Fruit fly (Drosophila melanogaster) whole organism, embryonic: Measurements from ENCODE around the gene MED14.

ENCODE experiments used
- Atf6 ChIP-seq: fragments of 200-800 bp; sonication (Bioruptor generic); IDR thresholded peaks from 2 replicates; pipeline ENCODE4 v1.3.6; 2022; ENCODE audit warnings: missing biosample characterization, missing genetic modification characterization
- CG10543 ChIP-seq: fragments of 200-800 bp; sonication (Bioruptor generic); optimal IDR thresholded peaks from 3 replicates; lab custom pipeline; 2017; ENCODE audit warnings: missing biosample characterization, mild to moderate bottlenecking, missing genetic modification characterization, moderate library complexity
- CG10979 ChIP-seq: fragments of 200-800 bp; sonication (Bioruptor generic); optimal IDR thresholded peaks from 2 replicates; lab custom pipeline; 2018; ENCODE audit warnings: missing biosample characterization, mild to moderate bottlenecking, missing genetic modification characterization, moderate library complexity
- CG11456 ChIP-seq: fragments of 200-800 bp; sonication (Bioruptor generic); IDR thresholded peaks from 3 replicates; pipeline ENCODE4 v1.3.6; 2022; ENCODE audit warnings: missing biosample characterization, missing genetic modification characterization
- CG15073 ChIP-seq: fragments of 200-800 bp; sonication (Bioruptor generic); optimal IDR thresholded peaks from 2 replicates; lab custom pipeline; 2016; ENCODE audit warnings: missing biosample characterization, missing genetic modification characterization
- CG15601 ChIP-seq: fragments of 200-800 bp; sonication (Bioruptor generic); optimal IDR thresholded peaks from 3 replicates; lab custom pipeline; 2019; ENCODE audit warnings: missing biosample characterization, mild to moderate bottlenecking, missing genetic modification characterization, moderate library complexity
- CG1602 ChIP-seq: fragments of 200-800 bp; sonication (Bioruptor generic); optimal IDR thresholded peaks from 3 replicates; lab custom pipeline; 2016; ENCODE audit warnings: missing biosample characterization, missing genetic modification characterization
- CG17361 ChIP-seq: fragments of 200-800 bp; sonication (Bioruptor generic); IDR thresholded peaks from 3 replicates; pipeline ENCODE4 v1.3.6; 2022; ENCODE audit warnings: missing biosample characterization, missing genetic modification characterization
- CG17612 ChIP-seq: fragments of 200-800 bp; sonication (Bioruptor generic); IDR thresholded peaks from 2 replicates; pipeline ENCODE4 v1.3.6; 2022; ENCODE audit warnings: missing biosample characterization, missing genetic modification characterization
- CG33213 ChIP-seq: fragments of 200-800 bp; sonication (Bioruptor generic); optimal IDR thresholded peaks from 3 replicates; lab custom pipeline; 2016; ENCODE audit warnings: missing biosample characterization, missing genetic modification characterization
- CG34376 ChIP-seq: fragments of 200-800 bp; sonication (Bioruptor generic); optimal IDR thresholded peaks from 2 replicates; lab custom pipeline; 2018; ENCODE audit warnings: missing biosample characterization, mild to moderate bottlenecking, missing genetic modification characterization
- CG6272 ChIP-seq: fragments of 200-800 bp; sonication (Bioruptor generic); IDR thresholded peaks from 2 replicates; pipeline ENCODE4 v1.3.6; 2022; ENCODE audit warnings: missing biosample characterization, missing genetic modification characterization
- CG7271 ChIP-seq: fragments of 200-800 bp; sonication (Bioruptor generic); optimal IDR thresholded peaks from 2 replicates; lab custom pipeline; 2018; ENCODE audit warnings: missing biosample characterization, mild to moderate bottlenecking, missing genetic modification characterization, moderate library complexity
- CG7963 ChIP-seq: fragments of 200-800 bp; sonication (Bioruptor generic); IDR thresholded peaks from 3 replicates; pipeline ENCODE4 v1.3.6; 2022; ENCODE audit warnings: missing biosample characterization, missing genetic modification characterization; ENCODE audit not compliant: partially characterized antibody
- CG7987 ChIP-seq: fragments of 200-800 bp; sonication (Bioruptor generic); optimal IDR thresholded peaks from 2 replicates; lab custom pipeline; 2018; ENCODE audit warnings: missing biosample characterization, mild to moderate bottlenecking, missing genetic modification characterization, moderate library complexity
- CG9215 ChIP-seq: fragments of 200-800 bp; sonication (Bioruptor generic); IDR thresholded peaks from 2 replicates; pipeline ENCODE4 v1.3.6; 2022; ENCODE audit warnings: missing biosample characterization, missing genetic modification characterization
- CHES-1-like ChIP-seq: fragments of 200-800 bp; sonication (Bioruptor generic); optimal IDR thresholded peaks from 2 replicates; lab custom pipeline; 2016; ENCODE audit warnings: missing biosample characterization, missing genetic modification characterization
- D19A ChIP-seq: fragments of 200-800 bp; optimal IDR thresholded peaks from 3 replicates; lab custom pipeline; 2019; ENCODE audit warnings: missing biosample characterization, mild to moderate bottlenecking, missing genetic modification characterization, moderate library complexity
- E2f1 ChIP-seq: fragments of 200-800 bp; sonication (Bioruptor generic); IDR thresholded peaks from 2 replicates; pipeline ENCODE4 v1.3.6; 2022; ENCODE audit warnings: missing biosample characterization, missing genetic modification characterization
- Elba2 ChIP-seq: fragments of 200-800 bp; sonication (Bioruptor generic); optimal IDR thresholded peaks from 3 replicates; lab custom pipeline; 2016; ENCODE audit warnings: missing biosample characterization, missing genetic modification characterization
- Ets97D ChIP-seq: fragments of 200-800 bp; sonication (Bioruptor generic); optimal IDR thresholded peaks from 3 replicates; lab custom pipeline; 2016; ENCODE audit warnings: missing biosample characterization, missing genetic modification characterization
- Fer3 ChIP-seq: fragments of 200-800 bp; sonication (Bioruptor generic); optimal IDR thresholded peaks from 2 replicates; lab custom pipeline; 2018; ENCODE audit warnings: missing biosample characterization, mild to moderate bottlenecking, missing genetic modification characterization, moderate library complexity
- Med ChIP-seq: fragments of 200-800 bp; sonication (Bioruptor generic); peaks from one replicate; lab custom pipeline; 2016; ENCODE audit warnings: missing biosample characterization, missing genetic modification characterization, mild to moderate bottlenecking, inconsistent platforms, moderate library complexity
- NC2α ChIP-seq: fragments of 200-800 bp; sonication (Bioruptor generic); optimal IDR thresholded peaks from 2 replicates; lab custom pipeline; 2016; ENCODE audit warnings: missing biosample characterization, missing genetic modification characterization
- NC2β ChIP-seq: fragments of 200-800 bp; sonication (Bioruptor generic); optimal IDR thresholded peaks from 2 replicates; lab custom pipeline; 2016; ENCODE audit warnings: missing biosample characterization, missing genetic modification characterization
- NK7.1 ChIP-seq: fragments of 200-800 bp; sonication (Bioruptor generic); optimal IDR thresholded peaks from 3 replicates; lab custom pipeline; 2016; ENCODE audit warnings: missing biosample characterization, missing genetic modification characterization
- Sox100B ChIP-seq: fragments of 200-800 bp; sonication (Bioruptor generic); optimal IDR thresholded peaks from 3 replicates; lab custom pipeline; 2018; ENCODE audit warnings: missing biosample characterization, mild to moderate bottlenecking, missing genetic modification characterization
- Spps ChIP-seq: fragments of 200-800 bp; sonication (Bioruptor generic); optimal IDR thresholded peaks from 2 replicates; lab custom pipeline; 2018; ENCODE audit warnings: missing biosample characterization, mild to moderate bottlenecking, missing genetic modification characterization
- Stat92E ChIP-seq, 3 experiments: fragments of >200 bp in 2 of 3; fragments of 200-800 bp in 1 of 3; sonication (Bioruptor generic) in 1 of 3; optimal IDR thresholded peaks; 2 replicates each; lab custom pipeline; 2017 to 2019; ENCODE audit warnings: missing biosample characterization in 3 of 3, missing genetic modification characterization in 3 of 3, mild to moderate bottlenecking in 1 of 3, moderate library complexity in 1 of 3
- Xrp1 ChIP-seq: fragments of 200-800 bp; sonication (Bioruptor generic); IDR thresholded peaks from 2 replicates; pipeline ENCODE4 v1.3.6; 2022; ENCODE audit warnings: missing biosample characterization, missing genetic modification characterization
- bab2 ChIP-seq: fragments of 200-800 bp; sonication (Bioruptor generic); optimal IDR thresholded peaks from 2 replicates; lab custom pipeline; 2016; ENCODE audit warnings: missing biosample characterization, missing genetic modification characterization
- bbx ChIP-seq: fragments of 200-800 bp; sonication (Bioruptor generic); IDR thresholded peaks from 2 replicates; pipeline ENCODE4 v1.3.6; 2022; ENCODE audit warnings: missing biosample characterization, missing genetic modification characterization; ENCODE audit not compliant: partially characterized antibody
- cg ChIP-seq: fragments of 200-800 bp; sonication (Bioruptor generic); optimal IDR thresholded peaks from 3 replicates; lab custom pipeline; 2019; ENCODE audit warnings: missing biosample characterization, mild to moderate bottlenecking, missing genetic modification characterization, moderate library complexity
- chinmo ChIP-seq: fragments of 200-800 bp; sonication (Bioruptor generic); IDR thresholded peaks from 4 replicates; pipeline ENCODE4 v1.3.6; 2022; ENCODE audit warnings: missing biosample characterization, missing genetic modification characterization; ENCODE audit not compliant: partially characterized antibody
- en ChIP-seq: fragments of 200-800 bp; sonication (Bioruptor generic); optimal IDR thresholded peaks from 2 replicates; lab custom pipeline; 2016; ENCODE audit warnings: missing biosample characterization, missing genetic modification characterization
- insv ChIP-seq, 2 experiments: fragments of 200-800 bp; sonication (Bioruptor generic); optimal IDR thresholded peaks; 3 replicates each; lab custom pipeline; 2016 to 2018; ENCODE audit warnings: missing biosample characterization in 2 of 2, missing genetic modification characterization in 2 of 2
- jing ChIP-seq: fragments of 200-800 bp; sonication (Bioruptor generic); optimal IDR thresholded peaks from 2 replicates; lab custom pipeline; 2018; ENCODE audit warnings: missing biosample characterization, mild to moderate bottlenecking, missing genetic modification characterization
- ken ChIP-seq: fragments of 200-800 bp; sonication (Bioruptor generic); IDR thresholded peaks from 3 replicates; pipeline ENCODE4 v1.3.6; 2022; ENCODE audit warnings: missing biosample characterization, missing genetic modification characterization
- lola ChIP-seq, 3 experiments: fragments of >200 bp in 2 of 3; fragments of 200-800 bp in 1 of 3; sonication (Bioruptor generic) in 1 of 3; optimal IDR thresholded peaks; 2 replicates each; lab custom pipeline; 2017 to 2019; ENCODE audit warnings: missing biosample characterization in 3 of 3, missing genetic modification characterization in 3 of 3, mild to moderate bottlenecking in 1 of 3, moderate library complexity in 1 of 3
- luna ChIP-seq: fragments of 200-800 bp; sonication (Bioruptor generic); optimal IDR thresholded peaks from 2 replicates; lab custom pipeline; 2016; ENCODE audit warnings: missing biosample characterization, missing genetic modification characterization
- phol ChIP-seq: fragments of 200-800 bp; sonication (Bioruptor generic); optimal IDR thresholded peaks from 3 replicates; lab custom pipeline; 2018; ENCODE audit warnings: missing biosample characterization, mild to moderate bottlenecking, missing genetic modification characterization, moderate library complexity
- ranshi ChIP-seq: fragments of 200-800 bp; sonication (Bioruptor generic); IDR thresholded peaks from 2 replicates; pipeline ENCODE4 v1.3.6; 2022; ENCODE audit warnings: missing biosample characterization, missing genetic modification characterization
- rib ChIP-seq: fragments of 200-800 bp; sonication (Bioruptor generic); IDR thresholded peaks from 2 replicates; pipeline ENCODE4 v1.3.6; 2022; ENCODE audit warnings: missing biosample characterization, missing genetic modification characterization
- run ChIP-seq: fragments of 200-800 bp; sonication (Bioruptor generic); optimal IDR thresholded peaks from 3 replicates; lab custom pipeline; 2018; ENCODE audit warnings: missing biosample characterization, mild to moderate bottlenecking, missing genetic modification characterization
- sens ChIP-seq: fragments of 200-800 bp; sonication (Bioruptor generic); peaks from one replicate; lab custom pipeline; 2016; ENCODE audit warnings: missing biosample characterization, missing genetic modification characterization
- slbo ChIP-seq: fragments of 200-800 bp; sonication (Bioruptor generic); IDR thresholded peaks from 2 replicates; pipeline ENCODE4 v1.3.6; 2022; ENCODE audit warnings: missing biosample characterization, missing genetic modification characterization
- tgo ChIP-seq: fragments of 200-800 bp; sonication (Bioruptor generic); IDR thresholded peaks from 3 replicates; pipeline ENCODE4 v1.3.6; 2022; ENCODE audit warnings: missing biosample characterization, missing genetic modification characterization
- tin ChIP-seq: fragments of 200-800 bp; sonication (Bioruptor generic); optimal IDR thresholded peaks from 3 replicates; lab custom pipeline; 2016; ENCODE audit warnings: missing biosample characterization, missing genetic modification characterization
- zfh2 ChIP-seq: fragments of 200-800 bp; sonication (Bioruptor generic); optimal IDR thresholded peaks from 2 replicates; lab custom pipeline; 2016; ENCODE audit warnings: missing biosample characterization, missing genetic modification characterization

MED14 gene

DNA sequence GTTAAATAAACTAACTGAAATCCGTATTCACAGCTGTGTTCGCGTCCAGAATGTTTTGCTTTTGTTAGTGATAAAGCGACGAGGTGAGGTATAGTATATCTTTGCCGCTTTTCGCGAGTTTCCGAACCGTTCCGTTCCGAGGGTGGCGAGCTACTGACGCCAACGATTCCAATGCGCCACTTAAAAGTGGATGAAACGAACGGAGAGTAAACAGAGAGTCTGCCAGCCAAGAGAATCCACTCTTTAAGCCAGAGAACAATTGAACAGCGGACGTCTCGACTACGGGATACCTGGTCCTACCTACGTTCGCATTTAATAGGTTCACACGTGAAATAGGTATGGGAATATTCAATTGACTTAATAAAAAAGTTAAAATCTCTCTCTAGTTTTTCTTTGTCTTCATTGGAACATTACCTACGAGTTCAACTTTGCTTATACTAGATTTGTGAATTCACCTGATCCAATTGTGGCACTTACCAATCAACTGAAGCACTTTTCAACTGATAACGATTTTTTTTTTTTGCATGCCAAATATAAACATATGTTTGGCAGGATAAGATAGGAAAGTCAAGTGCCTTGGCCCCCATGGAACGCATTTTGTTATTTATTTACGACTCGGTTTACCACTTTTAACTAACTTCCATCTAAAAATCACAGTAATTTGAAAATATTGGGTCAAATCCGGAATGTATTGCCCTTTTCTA, 11.0 kb downstream of the MED14 start, which contains the start of gene CG13893 (continued):
- TF ChIP-seq CG15073, result no peak
- TF ChIP-seq CG33213 (GFP tag; lab: Kevin White, UChicago), result no peak
- TF ChIP-seq NC2α (GFP tag; lab: Kevin White, UChicago), result no peak
- peak; percentile 42 for TF ChIP-seq slbo (GFP tag; lab: Robert Waterston, UW)
- TF ChIP-seq Ets97D (GFP tag; lab: Kevin White, UChicago), result peak; percentile 21
- TF ChIP-seq NC2β (GFP tag; lab: Kevin White, UChicago), result no peak
- TF ChIP-seq lola (GFP tag; optimal IDR thresholded peaks at IDR 0.05; lab: Kevin White, UChicago), result no peak
- TF ChIP-seq Spps, result no peak
- no peak for TF ChIP-seq CG17361 (GFP tag; lab: Robert Waterston, UW)
- peak; percentile 65 for TF ChIP-seq CG7987
- TF ChIP-seq CG11456 (GFP tag; lab: Robert Waterston, UW), result peak; percentile 57; the same call in 1 of the 3 replicates
- TF ChIP-seq CG1602 (GFP tag; lab: Kevin White, UChicago), result no peak
- TF ChIP-seq CG10543 (GFP tag; lab: Kevin White, UChicago), result peak; percentile 83
- TF ChIP-seq Stat92E (GFP tag; optimal IDR thresholded peaks at IDR 0.05; lab: Kevin White, UChicago), result peak in 1 of 3 experiments; percentile 76
- TF ChIP-seq E2f1 (GFP tag; lab: Robert Waterston, UW), result no peak
- peak; percentile 11 for TF ChIP-seq NK7.1 (GFP tag; lab: Kevin White, UChicago)
- TF ChIP-seq CG34376 (GFP tag; lab: Kevin White, UChicago), result peak; percentile 78
- no peak for TF ChIP-seq ken (GFP tag; lab: Robert Waterston, UW)
- TF ChIP-seq D19A (tag; lab: Kevin White, UChicago), result no peak
- no peak for TF ChIP-seq Sox100B (GFP tag; lab: Kevin White, UChicago)
- TF ChIP-seq CG7963 (GFP tag; lab: Robert Waterston, UW), result peak; percentile 51; the same call in 1 of the 3 replicates
- 0 out of 2 replicates have a peak, but pooled peaks have one; percentile 34 for TF ChIP-seq CG17612 (GFP tag; lab: Robert Waterston, UW)
- peak; percentile 44; the same call in 1 of the 2 replicates for TF ChIP-seq ranshi (GFP tag; lab: Robert Waterston, UW)
- TF ChIP-seq en (GFP tag; lab: Kevin White, UChicago), result no peak
- TF ChIP-seq CG9215, result no peak
- TF ChIP-seq CG15601 (tag; lab: Kevin White, UChicago), result no peak
- peak; percentile 34; the same call in 2 of the 3 replicates for TF ChIP-seq tgo (GFP tag; lab: Robert Waterston, UW)
- TF ChIP-seq jing (GFP tag; lab: Kevin White, UChicago), result no peak
- TF ChIP-seq sens (GFP tag; lab: Kevin White, UChicago), result peak; percentile 87
- TF ChIP-seq run (tag; lab: Kevin White, UChicago), result no peak
- no peak for TF ChIP-seq Fer3 (tag; lab: Kevin White, UChicago)
- TF ChIP-seq bbx, result peak; percentile 40; the same call in 1 of the 2 replicates
- TF ChIP-seq rib (GFP tag; lab: Robert Waterston, UW), result peak; percentile 68
- no peak for TF ChIP-seq CG7271
- TF ChIP-seq Atf6, result peak; percentile 70
- TF ChIP-seq CG10979 (tag; lab: Kevin White, UChicago), result no peak
- TF ChIP-seq tin (GFP tag; lab: Kevin White, UChicago), result no peak
- TF ChIP-seq chinmo (GFP tag; lab: Robert Waterston, UW), result peak; percentile 91; the same call in 3 of the 4 replicates
- TF ChIP-seq luna, result no peak
- peak; percentile 92 for TF ChIP-seq Med (GFP tag; lab: Kevin White, UChicago)
- peak; percentile 5 for TF ChIP-seq bab2 (GFP tag; lab: Kevin White, UChicago)
- no peak for TF ChIP-seq zfh2 (GFP tag; lab: Kevin White, UChicago)
- TF ChIP-seq Elba2 (GFP tag; lab: Kevin White, UChicago), result no peak
- TF ChIP-seq insv (GFP tag; optimal IDR thresholded peaks at IDR 0.05; lab: Kevin White, UChicago), result peak in 1 of 2 experiments; percentile 13
- no peak for TF ChIP-seq cg (GFP tag; lab: Kevin White, UChicago)
- peak; percentile 46; the same call in 1 of the 2 replicates for TF ChIP-seq Xrp1 (GFP tag; lab: Robert Waterston, UW)
- TF ChIP-seq phol (tag; lab: Kevin White, UChicago), result no peak
- TF ChIP-seq CG6272 (GFP tag; lab: Robert Waterston, UW), result 0 out of 2 replicates have a peak, but pooled peaks have one; percentile 10
- peak; percentile 4 for TF ChIP-seq CHES-1-like
